Worm (Caenorhabditis elegans): ENCODE measurements around the gene ral-1.

ral-1 gene

ce11 chrIII:3317887-3318286 lies 6.8 kb downstream of the ral-1 start:
- TF ChIP-seq mep-1 (tag; optimal IDR thresholded peaks at IDR 0.05): no peak
- TF ChIP-seq nhr-28 (tag; optimal IDR thresholded peaks at IDR 0.05): no peak
- no peak for TF ChIP-seq nhr-237 (tag; optimal IDR thresholded peaks at IDR 0.05)
- TF ChIP-seq elt-3 (tag; optimal IDR thresholded peaks at IDR 0.05): no peak
- no peak for TF ChIP-seq M03D4.4 (tag; optimal IDR thresholded peaks at IDR 0.05)
- TF ChIP-seq flh-1 (GFP tag; optimal IDR thresholded peaks at IDR 0.05): no peak
- no peak for TF ChIP-seq ztf-11 (tag; optimal IDR thresholded peaks at IDR 0.05)
- TF ChIP-seq lin-13 (tag; optimal IDR thresholded peaks at IDR 0.05): no peak
- TF ChIP-seq ceh-83 (GFP tag; optimal IDR thresholded peaks at IDR 0.05): no peak
- TF ChIP-seq hlh-1 (tag; optimal IDR thresholded peaks at IDR 0.05): no peak
- no peak for TF ChIP-seq unc-39 (tag; optimal IDR thresholded peaks at IDR 0.05)
- no peak for TF ChIP-seq ces-1 (GFP tag; optimal IDR thresholded peaks at IDR 0.05)
- no peak for TF ChIP-seq nhr-76 (tag; optimal IDR thresholded peaks at IDR 0.05)
- no peak for TF ChIP-seq blmp-1 (tag; optimal IDR thresholded peaks at IDR 0.05)
- TF ChIP-seq drap-1 (GFP tag; optimal IDR thresholded peaks at IDR 0.05): no peak

- TF ChIP-seq hlh-1 (tag; optimal IDR thresholded peaks at IDR 0.05) (no peak), nhr-12 (tag; optimal IDR thresholded peaks at IDR 0.05) (no peak), zip-8 (tag; optimal IDR thresholded peaks at IDR 0.05) (no peak), drap-1 (GFP tag; optimal IDR thresholded peaks at IDR 0.05) (no peak), nhr-2 (tag; optimal IDR thresholded peaks at IDR 0.05) (no peak), blmp-1 (tag; optimal IDR thresholded peaks at IDR 0.05) (no peak), ceh-39 (tag; optimal IDR thresholded peaks at IDR 0.05) (no peak), bed-3 (GFP tag; optimal IDR thresholded peaks at IDR 0.05) (no peak), sptf-1 (tag; optimal IDR thresholded peaks at IDR 0.05) (no peak), ham-2 (GFP tag; optimal IDR thresholded peaks at IDR 0.05) (no peak)
Observed at ce11 chrIII:3321145-3321544, 10.0 kb downstream of the ral-1 start, which contains the start of gene Y53G8AR.9. Gene Y53G8AR.9 (minus strand): TSS chrIII:3321245.

ce11 chrIII:3322317-3323010 lies 11.4 kb downstream of the ral-1 start, which contains the start of gene phf-15:
Gene phf-15 (plus strand): TSS chrIII:3322853.
- TF ChIP-seq unc-120 (tag; optimal IDR thresholded peaks at IDR 0.05; ENCODE audit: poor library complexity, severe bottlenecking) (no peak), lin-13 (tag; optimal IDR thresholded peaks at IDR 0.05) (peak; percentile 20), M03D4.4 (tag; optimal IDR thresholded peaks at IDR 0.05) (peak; percentile 5), ceh-39 (tag; optimal IDR thresholded peaks at IDR 0.05) (no peak), lin-32 (GFP tag; optimal IDR thresholded peaks at IDR 0.05) (no peak), nhr-12 (tag; optimal IDR thresholded peaks at IDR 0.05) (no peak), tbx-8 (GFP tag; optimal IDR thresholded peaks at IDR 0.05) (peak; percentile 73), ces-1 (GFP tag; optimal IDR thresholded peaks at IDR 0.05) (peak; percentile 26)

- TF ChIP-seq ces-1 (GFP tag; optimal IDR thresholded peaks at IDR 0.05) (peak; percentile 67), elt-3 (tag; optimal IDR thresholded peaks at IDR 0.05) (no peak), zip-8 (tag; optimal IDR thresholded peaks at IDR 0.05) (peak; percentile 82), unc-62 (GFP tag; optimal IDR thresholded peaks at IDR 0.05) (peak; percentile 10), sptf-1 (tag; optimal IDR thresholded peaks at IDR 0.05) (no peak), ztf-11 (tag; optimal IDR thresholded peaks at IDR 0.05) (no peak), lin-13 (tag; optimal IDR thresholded peaks at IDR 0.05) (peak; percentile 72), lsy-2 (tag; optimal IDR thresholded peaks at IDR 0.05) (peak; percentile 51), tbx-8 (GFP tag; optimal IDR thresholded peaks at IDR 0.05) (no peak), pha-4 (tag; optimal IDR thresholded peaks at IDR 0.05) (peak; percentile 2), M03D4.4 (tag; optimal IDR thresholded peaks at IDR 0.05) (peak; percentile 8), elt-1 (tag; optimal IDR thresholded peaks at IDR 0.05; ENCODE audit: borderline replicate concordance, insufficient read depth) (no peak), nhr-2 (tag; optimal IDR thresholded peaks at IDR 0.05) (peak; percentile 4), ham-2 (GFP tag; optimal IDR thresholded peaks at IDR 0.05) (no peak), hlh-1 (tag; optimal IDR thresholded peaks at IDR 0.05) (no peak), sem-2 (GFP tag; optimal IDR thresholded peaks at IDR 0.05) (no peak), nhr-76 (tag; optimal IDR thresholded peaks at IDR 0.05) (no peak), cnd-1 (tag; optimal IDR thresholded peaks at IDR 0.05) (no peak), ceh-39 (tag; optimal IDR thresholded peaks at IDR 0.05) (peak; percentile 22), mab-5 (tag; optimal IDR thresholded peaks at IDR 0.05) (no peak), nhr-237 (tag; optimal IDR thresholded peaks at IDR 0.05) (peak; percentile 19), mep-1 (tag; optimal IDR thresholded peaks at IDR 0.05) (peak; percentile 56), ceh-83 (GFP tag; optimal IDR thresholded peaks at IDR 0.05) (no peak), nhr-28 (tag; optimal IDR thresholded peaks at IDR 0.05) (no peak), lin-32 (GFP tag; optimal IDR thresholded peaks at IDR 0.05) (no peak)
Observed at ce11 chrIII:3323906-3324305, 12.8 kb downstream of the ral-1 start.

All from whole organism, mixed stage, embryonic.